Worm (Caenorhabditis elegans) whole organism, early embryonic: ENCODE measurements around the gene msp-77.

Experiments
- B0310.2 ChIP-seq: sonication (generic microtip); optimal IDR thresholded peaks from 2 replicates; lab custom pipeline; 2016; ENCODE audit warnings: mild to moderate bottlenecking, missing genetic modification characterization, missing compliant biosample characterization
- F13C5.2 ChIP-seq: sonication (generic microtip); optimal IDR thresholded peaks from 2 replicates; lab custom pipeline; 2017; ENCODE audit warnings: mild to moderate bottlenecking, missing genetic modification characterization, inconsistent platforms, missing compliant biosample characterization
- aly-1 ChIP-seq: sonication (generic microtip); optimal IDR thresholded peaks from 2 replicates; lab custom pipeline; 2016; ENCODE audit warnings: missing genetic modification characterization, missing compliant biosample characterization
- ama-1 ChIP-seq: fragments of 150-350 bp; optimal IDR thresholded peaks from 2 replicates; lab custom pipeline; 2014
- ceh-13 ChIP-seq: fragments of 200-800 bp; sonication (Bioruptor generic); optimal IDR thresholded peaks from 2 replicates; lab custom pipeline; 2018; ENCODE audit warnings: mild to moderate bottlenecking, missing genetic modification characterization, missing compliant biosample characterization
- ceh-36 ChIP-seq: sonication (generic microtip); optimal IDR thresholded peaks from 2 replicates; lab custom pipeline; 2016; ENCODE audit warnings: missing genetic modification characterization, inconsistent platforms, missing compliant biosample characterization
- ets-7 ChIP-seq: sonication (generic microtip); optimal IDR thresholded peaks from 2 replicates; lab custom pipeline; 2016; ENCODE audit warnings: missing genotype, missing genetic modification characterization, missing compliant biosample characterization
- flt-1 ChIP-seq: fragments of 200-800 bp; sonication (Bioruptor generic); IDR thresholded peaks from 2 replicates; pipeline ENCODE4 v1.3.6; 2022; ENCODE audit warnings: missing genetic modification characterization, missing compliant biosample characterization
- hmbx-1 ChIP-seq: sonication (generic microtip); optimal IDR thresholded peaks from 2 replicates; lab custom pipeline; 2016; ENCODE audit warnings: mild to moderate bottlenecking, missing genetic modification characterization, missing compliant biosample characterization
- hmg-4 ChIP-seq: fragments of 200-800 bp; sonication (Bioruptor generic); optimal IDR thresholded peaks from 2 replicates; lab custom pipeline; 2018; ENCODE audit warnings: mild to moderate bottlenecking, missing genetic modification characterization, missing compliant biosample characterization
- hnd-1 ChIP-seq: sonication (generic microtip); optimal IDR thresholded peaks from 2 replicates; lab custom pipeline; 2016; ENCODE audit warnings: missing genetic modification characterization, missing compliant biosample characterization
- pes-1 ChIP-seq: fragments of 200-800 bp; sonication (Bioruptor generic); IDR thresholded peaks from 2 replicates; pipeline ENCODE4 v1.3.6; 2022; ENCODE audit warnings: missing genetic modification reagents, missing genetic modification characterization, missing compliant biosample characterization
- scrt-1 ChIP-seq: fragments of 200-800 bp; sonication (Bioruptor generic); IDR thresholded peaks from 2 replicates; pipeline ENCODE4 v1.3.6; 2022; ENCODE audit warnings: missing genetic modification characterization, missing compliant biosample characterization
- sea-1 ChIP-seq: fragments of 200-800 bp; sonication (Bioruptor generic); conservative IDR thresholded peaks from 2 replicates; pipeline ENCODE4 v1.3.6; 2022; ENCODE audit warnings: missing genetic modification characterization, missing compliant biosample characterization
- tbx-11 ChIP-seq: fragments of 200-800 bp; sonication (Bioruptor generic); IDR thresholded peaks from 2 replicates; pipeline ENCODE4 v1.3.6; 2022; ENCODE audit warnings: missing genetic modification characterization, missing compliant biosample characterization
- tbx-37 ChIP-seq: fragments of 200-800 bp; sonication (Bioruptor generic); conservative IDR thresholded peaks from 2 replicates; pipeline ENCODE4 v1.3.6; 2022; ENCODE audit warnings: missing genetic modification reagents, missing genetic modification characterization, missing compliant biosample characterization
- tra-4 ChIP-seq: sonication (generic microtip); optimal IDR thresholded peaks from 2 replicates; lab custom pipeline; 2017; ENCODE audit warnings: missing genetic modification characterization, missing compliant biosample characterization

The msp-77 gene

ce11 chrIV:9913064-9913463 lies 18.6 kb downstream of the msp-77 start:
- TF ChIP-seq ceh-36 (tag; lab: Kevin White, UChicago) (no peak), tra-4 (tag; lab: Kevin White, UChicago) (no peak), hmg-4 (GFP tag; lab: Kevin White, UChicago) (no peak), B0310.2 (tag; lab: Kevin White, UChicago) (no peak), ets-7 (tag; lab: Kevin White, UChicago) (no peak), hmbx-1 (no peak), pes-1 (GFP tag; lab: Robert Waterston, UW) (no peak), tbx-37 (no peak), ama-1 (no peak), hnd-1 (tag; lab: Kevin White, UChicago) (no peak), ceh-13 (no peak), scrt-1 (GFP tag; lab: Robert Waterston, UW) (no peak), flt-1 (GFP tag; lab: Robert Waterston, UW) (no peak), sea-1 (GFP tag; lab: Robert Waterston, UW) (no peak), F13C5.2 (no peak), tbx-11 (GFP tag; lab: Robert Waterston, UW) (no peak), aly-1 (tag; lab: Kevin White, UChicago) (no peak)

DNA sequence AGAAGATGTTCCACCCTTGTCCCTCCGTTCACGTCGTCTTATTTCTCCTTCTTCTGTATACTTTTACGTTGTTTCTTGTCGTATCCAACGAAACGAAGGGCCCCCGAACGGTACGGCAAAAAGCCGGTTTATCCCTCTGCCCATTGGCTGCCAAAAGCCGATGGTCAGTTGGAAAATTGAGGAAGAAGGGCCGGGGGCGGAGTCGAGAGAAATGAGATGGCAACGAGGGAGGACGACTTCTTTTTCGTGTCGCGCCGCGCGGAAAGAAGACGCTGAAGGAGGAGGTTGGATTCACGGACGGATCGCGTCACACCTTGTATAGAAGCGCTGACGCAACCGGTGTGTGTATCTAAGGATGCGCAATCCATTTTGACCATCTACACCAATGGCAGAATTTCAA lies 20.7 kb downstream of the msp-77 start:
- TF ChIP-seq tbx-37: no peak

ce11 chrIV:9916224-9916623 lies 21.8 kb downstream of the msp-77 start, which contains the start of gene bed-3:
bed-3 (plus strand) TSS chrIV:9916524.
- TF ChIP-seq pes-1 (GFP tag; lab: Robert Waterston, UW): no peak
- no peak for TF ChIP-seq hmbx-1
- TF ChIP-seq tra-4 (tag; lab: Kevin White, UChicago): no peak
- TF ChIP-seq B0310.2 (tag; lab: Kevin White, UChicago): no peak
- no peak for TF ChIP-seq F13C5.2
- no peak for TF ChIP-seq aly-1 (tag; lab: Kevin White, UChicago)
- TF ChIP-seq tbx-37: no peak
- no peak for TF ChIP-seq sea-1 (GFP tag; lab: Robert Waterston, UW)
- no peak for TF ChIP-seq ama-1
- no peak for TF ChIP-seq hmg-4 (GFP tag; lab: Kevin White, UChicago)
- TF ChIP-seq ceh-36 (tag; lab: Kevin White, UChicago): no peak
- TF ChIP-seq scrt-1 (GFP tag; lab: Robert Waterston, UW): no peak
- no peak for TF ChIP-seq ceh-13
- no peak for TF ChIP-seq hnd-1 (tag; lab: Kevin White, UChicago)
- TF ChIP-seq ets-7 (tag; lab: Kevin White, UChicago): no peak

DNA sequence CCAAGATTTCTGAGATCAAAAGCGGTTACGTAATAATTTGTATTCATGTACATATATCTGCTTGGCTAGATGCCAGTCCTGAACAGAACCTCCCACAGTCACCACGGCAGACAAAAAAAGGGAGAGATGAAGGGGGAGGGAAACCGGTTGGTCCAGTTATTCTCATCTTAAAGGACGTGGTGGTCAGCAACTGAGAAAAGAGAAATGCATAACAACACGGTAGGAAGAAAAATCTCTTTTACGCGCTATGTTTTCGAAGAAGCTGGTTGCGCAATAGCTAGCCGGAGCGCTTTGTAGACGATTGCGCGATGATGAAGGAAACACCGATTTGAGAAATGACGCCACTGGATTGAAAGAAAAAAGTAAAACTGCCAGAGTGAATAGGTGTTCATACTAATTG lies 23.6 kb downstream of the msp-77 start:
- TF ChIP-seq aly-1 (tag; lab: Kevin White, UChicago): no peak
- TF ChIP-seq pes-1 (GFP tag; lab: Robert Waterston, UW): no peak
- no peak for TF ChIP-seq scrt-1 (GFP tag; lab: Robert Waterston, UW)
- no peak for TF ChIP-seq tra-4 (tag; lab: Kevin White, UChicago)
- no peak for TF ChIP-seq B0310.2 (tag; lab: Kevin White, UChicago)
- no peak for TF ChIP-seq tbx-37
- TF ChIP-seq ceh-36 (tag; lab: Kevin White, UChicago): no peak
- TF ChIP-seq F13C5.2: no peak
- TF ChIP-seq sea-1 (GFP tag; lab: Robert Waterston, UW): no peak
- TF ChIP-seq ama-1: no peak

- TF ChIP-seq ama-1: no peak
- no peak for TF ChIP-seq pes-1 (GFP tag; lab: Robert Waterston, UW)
- no peak for TF ChIP-seq tbx-11 (GFP tag; lab: Robert Waterston, UW)
- no peak for TF ChIP-seq tbx-37
- TF ChIP-seq B0310.2 (tag; lab: Kevin White, UChicago): no peak
- TF ChIP-seq tra-4 (tag; lab: Kevin White, UChicago): no peak
- no peak for TF ChIP-seq sea-1 (GFP tag; lab: Robert Waterston, UW)
- TF ChIP-seq scrt-1 (GFP tag; lab: Robert Waterston, UW): no peak
- TF ChIP-seq ceh-36 (tag; lab: Kevin White, UChicago): no peak
- no peak for TF ChIP-seq hnd-1 (tag; lab: Kevin White, UChicago)
- TF ChIP-seq hmg-4 (GFP tag; lab: Kevin White, UChicago): no peak
- no peak for TF ChIP-seq ets-7 (tag; lab: Kevin White, UChicago)
- no peak for TF ChIP-seq aly-1 (tag; lab: Kevin White, UChicago)
- no peak for TF ChIP-seq hmbx-1
- TF ChIP-seq ceh-13: no peak
- TF ChIP-seq F13C5.2: no peak
- TF ChIP-seq flt-1 (GFP tag; lab: Robert Waterston, UW): no peak
Measured at ce11 chrIV:9920426-9920825, 26.0 kb downstream of the msp-77 start.

ce11 chrIV:9924419-9924818 lies 30.0 kb downstream of the msp-77 start:
- TF ChIP-seq B0310.2 (tag; lab: Kevin White, UChicago): no peak
- no peak for TF ChIP-seq tra-4 (tag; lab: Kevin White, UChicago)
- TF ChIP-seq ceh-13: no peak
- TF ChIP-seq scrt-1 (GFP tag; lab: Robert Waterston, UW): no peak
- TF ChIP-seq hmbx-1: no peak
- TF ChIP-seq ceh-36 (tag; lab: Kevin White, UChicago): no peak
- no peak for TF ChIP-seq sea-1 (GFP tag; lab: Robert Waterston, UW)
- TF ChIP-seq aly-1 (tag; lab: Kevin White, UChicago): no peak
- TF ChIP-seq hmg-4 (GFP tag; lab: Kevin White, UChicago): no peak
- no peak for TF ChIP-seq tbx-37
- TF ChIP-seq tbx-11 (GFP tag; lab: Robert Waterston, UW): no peak
- TF ChIP-seq ets-7 (tag; lab: Kevin White, UChicago): no peak
- no peak for TF ChIP-seq pes-1 (GFP tag; lab: Robert Waterston, UW)
- TF ChIP-seq hnd-1 (tag; lab: Kevin White, UChicago): no peak
- TF ChIP-seq ama-1: no peak
- TF ChIP-seq flt-1 (GFP tag; lab: Robert Waterston, UW): no peak
- no peak for TF ChIP-seq F13C5.2

- TF ChIP-seq ama-1 (no peak), tra-4 (tag; lab: Kevin White, UChicago) (no peak), ets-7 (tag; lab: Kevin White, UChicago) (no peak), hmg-4 (GFP tag; lab: Kevin White, UChicago) (no peak), sea-1 (GFP tag; lab: Robert Waterston, UW) (no peak), hnd-1 (tag; lab: Kevin White, UChicago) (no peak), ceh-13 (no peak), aly-1 (tag; lab: Kevin White, UChicago) (no peak), F13C5.2 (no peak), tbx-11 (GFP tag; lab: Robert Waterston, UW) (no peak), hmbx-1 (no peak), tbx-37 (no peak), scrt-1 (GFP tag; lab: Robert Waterston, UW) (no peak), ceh-36 (tag; lab: Kevin White, UChicago) (no peak)
Measured at ce11 chrIV:9928180-9928896, 33.9 kb downstream of the msp-77 start, which contains the start of gene dur-1. dur-1 (minus strand) TSS chrIV:9928230.
